Fruit fly (Drosophila melanogaster): ENCODE results near the gene Cyp12e1.

The Cyp12e1 gene

DNA sequence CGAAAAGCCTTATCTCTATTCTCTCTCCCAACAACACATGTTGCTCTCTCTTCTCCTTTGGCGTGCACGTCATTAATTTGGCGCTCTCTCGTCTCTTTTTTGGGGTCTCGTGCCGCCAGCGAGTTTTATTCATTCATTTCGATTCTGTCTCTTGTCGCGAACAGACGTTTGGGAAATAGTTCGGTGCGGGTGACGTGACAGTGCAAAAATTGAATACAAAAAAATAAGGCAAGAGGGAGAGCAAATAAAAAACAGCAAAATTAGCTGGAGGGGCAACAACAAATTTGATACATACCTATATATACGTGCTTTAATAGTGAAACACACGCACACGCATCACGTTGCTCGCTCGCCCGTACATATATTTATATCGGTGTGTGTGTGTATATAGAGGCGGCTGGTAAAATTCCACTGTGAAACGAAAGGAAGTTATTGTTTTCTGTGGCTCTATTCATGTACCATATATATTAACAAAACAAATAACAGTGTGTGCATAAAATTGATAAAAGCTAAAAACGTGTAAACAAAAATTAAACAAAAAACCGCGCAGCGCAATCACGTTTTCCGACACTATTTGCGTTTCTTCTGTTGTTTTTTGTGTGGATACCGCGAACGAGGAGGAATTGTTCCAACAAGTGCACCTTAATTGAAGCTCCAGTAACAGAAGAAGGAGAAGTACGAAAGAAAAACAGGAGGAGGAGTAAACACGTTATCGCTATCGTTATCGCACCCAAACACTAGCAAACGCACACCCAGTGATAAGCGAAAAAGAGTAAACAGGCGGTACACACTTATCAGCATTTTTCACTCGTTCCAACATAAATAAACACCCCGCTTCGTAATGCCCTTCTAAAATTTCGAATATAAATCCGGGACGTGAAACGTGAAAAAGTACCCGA, 46.2 kb upstream of the Cyp12e1 start, which contains the start of gene cwo (continued):
- no peak for TF ChIP-seq achi (GFP tag; optimal IDR thresholded peaks at IDR 0.05)
- TF ChIP-seq fkh (GFP tag; optimal IDR thresholded peaks at IDR 0.05), result peak; percentile 92
- peak; percentile 17 for TF ChIP-seq CG16779 (tag; optimal IDR thresholded peaks at IDR 0.05)

DNA sequence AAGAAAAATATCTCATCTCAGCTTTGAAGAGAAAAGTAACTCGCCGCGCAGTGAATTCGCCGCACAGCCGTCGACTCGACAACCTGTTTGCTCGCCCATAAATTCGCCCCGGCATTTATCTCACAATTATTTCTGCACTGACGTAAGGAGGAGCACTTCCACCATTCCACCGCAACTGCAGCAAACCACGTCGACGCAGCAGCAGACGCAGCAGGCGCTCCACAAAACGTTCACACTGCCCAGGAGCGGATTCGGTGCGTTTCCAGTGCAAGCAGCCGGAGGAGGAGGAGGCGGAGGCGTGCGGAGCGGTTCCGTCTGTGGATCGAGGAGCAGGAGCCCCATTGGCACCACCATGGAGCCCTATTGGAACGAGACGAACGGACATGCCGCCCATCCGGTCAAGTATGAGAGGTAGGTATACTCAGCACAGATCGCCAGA, 45.5 kb upstream of the Cyp12e1 start:
- TF ChIP-seq CG1621 (tag; optimal IDR thresholded peaks at IDR 0.05), result peak; percentile 57
- TF ChIP-seq Ets21C (GFP tag; optimal IDR thresholded peaks at IDR 0.05), result no peak
- TF ChIP-seq esn (GFP tag; optimal IDR thresholded peaks at IDR 0.05), result no peak
- no peak for TF ChIP-seq CG8319 (GFP tag; optimal IDR thresholded peaks at IDR 0.05)
- no peak for TF ChIP-seq Lpt (GFP tag; optimal IDR thresholded peaks at IDR 0.05)
- TF ChIP-seq CG7368 (GFP tag; optimal IDR thresholded peaks at IDR 0.05), result no peak
- peak; percentile 73 for TF ChIP-seq svp (GFP tag)
- TF ChIP-seq CG4318 (GFP tag; optimal IDR thresholded peaks at IDR 0.05), result no peak
- TF ChIP-seq CG11902 (GFP tag; optimal IDR thresholded peaks at IDR 0.05), result peak; percentile 80
- peak; percentile 14 for TF ChIP-seq pdm3 (GFP tag; optimal IDR thresholded peaks at IDR 0.05)
- no peak for TF ChIP-seq eg (GFP tag; IDR thresholded peaks at IDR 0.05)
- TF ChIP-seq net (GFP tag; optimal IDR thresholded peaks at IDR 0.05), result no peak
- TF ChIP-seq CG31627 (GFP tag; optimal IDR thresholded peaks at IDR 0.05), result peak; percentile 25
- TF ChIP-seq CG6792 (GFP tag; optimal IDR thresholded peaks at IDR 0.05), result no peak
- TF ChIP-seq cyc (GFP tag; optimal IDR thresholded peaks at IDR 0.05), result no peak
- TF ChIP-seq vri (GFP tag; optimal IDR thresholded peaks at IDR 0.05), result peak; percentile 13
- no peak for TF ChIP-seq fd85E (GFP tag; optimal IDR thresholded peaks at IDR 0.05)
- no peak for TF ChIP-seq Eip75B (GFP tag; optimal IDR thresholded peaks at IDR 0.05)
- no peak for TF ChIP-seq Hr39 (GFP tag; optimal IDR thresholded peaks at IDR 0.05)
- TF ChIP-seq CG34406 (GFP tag; optimal IDR thresholded peaks at IDR 0.05), result no peak

DNA sequence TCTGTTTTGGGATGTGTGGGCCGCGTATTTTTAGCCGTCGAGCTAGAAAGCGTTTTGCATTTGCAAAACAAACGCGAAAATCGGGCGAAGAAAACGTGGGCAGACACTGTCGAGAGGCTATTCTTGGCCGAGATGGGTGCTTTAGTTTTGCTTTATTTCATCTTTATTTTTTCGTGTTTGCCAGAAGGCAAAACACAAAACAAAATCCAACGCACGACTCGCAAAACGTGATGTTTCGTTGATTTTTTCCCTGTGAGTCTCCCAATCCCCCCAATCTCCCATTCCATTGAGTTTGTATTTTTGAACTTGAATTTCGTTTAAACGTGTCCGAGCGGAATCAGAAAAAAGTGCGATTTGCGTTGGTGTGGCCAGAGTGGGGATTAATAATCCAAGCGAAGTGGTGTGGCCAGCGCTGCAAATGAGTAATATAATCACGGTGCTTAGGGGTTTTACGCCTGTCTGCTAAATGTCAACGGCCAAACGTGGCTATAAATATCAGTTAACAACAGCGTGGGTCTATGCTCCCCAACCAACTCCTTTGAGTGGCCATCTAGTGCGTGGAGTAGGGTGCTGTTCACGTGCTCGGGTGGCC, 44.6 kb upstream of the Cyp12e1 start:
- TF ChIP-seq CG6808 (GFP tag; optimal IDR thresholded peaks at IDR 0.05) (peak; percentile 19), CG4318 (GFP tag; optimal IDR thresholded peaks at IDR 0.05) (no peak), spab (GFP tag; optimal IDR thresholded peaks at IDR 0.05) (no peak), CG32006 (GFP tag; optimal IDR thresholded peaks at IDR 0.05) (no peak), Gug (GFP tag; IDR thresholded peaks at IDR 0.05) (no peak), Ets21C (GFP tag; optimal IDR thresholded peaks at IDR 0.05) (no peak), acj6 (GFP tag; optimal IDR thresholded peaks at IDR 0.05) (no peak), Blimp-1 (GFP tag; optimal IDR thresholded peaks at IDR 0.05) (no peak), topi (GFP tag; optimal IDR thresholded peaks at IDR 0.05) (no peak), Sox14 (GFP tag; optimal IDR thresholded peaks at IDR 0.05) (no peak), CG6792 (GFP tag; optimal IDR thresholded peaks at IDR 0.05) (no peak), achi (GFP tag; optimal IDR thresholded peaks at IDR 0.05) (no peak), CG10669 (GFP tag; optimal IDR thresholded peaks at IDR 0.05) (no peak), Met (GFP tag; optimal IDR thresholded peaks at IDR 0.05) (no peak), Eip78C (GFP tag) (peak; percentile 31), CG1621 (tag; optimal IDR thresholded peaks at IDR 0.05) (peak; percentile 46), CG6276 (GFP tag; optimal IDR thresholded peaks at IDR 0.05) (peak; percentile 57), OdsH (GFP tag; optimal IDR thresholded peaks at IDR 0.05) (no peak), CG15336 (GFP tag; IDR thresholded peaks at IDR 0.05) (0 out of 2 replicates have a peak, but pooled peaks have one; percentile 13)
